Fruit fly (Drosophila melanogaster): ENCODE data around the gene Rhau.

The Rhau gene

DNA sequence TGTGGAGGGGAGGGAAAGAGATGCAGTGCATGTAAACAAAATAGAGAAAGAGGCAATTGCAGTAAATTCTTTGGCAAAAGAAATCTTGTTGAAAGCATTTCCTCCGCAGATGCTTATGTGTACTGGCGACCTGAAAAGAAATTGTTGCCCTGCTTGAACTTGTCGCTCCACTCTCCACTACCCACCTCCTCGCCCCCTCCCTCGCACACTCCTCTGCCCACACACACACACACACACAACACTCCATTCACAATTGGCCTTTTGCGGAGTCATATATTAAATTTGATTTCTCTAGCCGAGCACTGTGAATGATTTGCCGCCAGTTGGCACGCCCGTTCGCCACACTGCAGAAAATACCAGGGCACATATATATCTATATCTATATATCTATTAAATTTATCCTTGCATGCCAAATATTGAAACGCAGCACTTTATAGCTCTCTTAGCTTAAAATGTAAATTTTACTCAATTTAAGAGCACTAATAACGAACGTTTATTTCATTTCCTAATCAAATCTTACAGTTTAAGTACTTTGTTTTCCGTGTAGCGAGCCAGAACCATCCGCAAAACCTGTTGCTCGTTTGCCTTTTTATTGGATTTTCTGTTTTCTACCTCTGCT is 1.2 kb upstream of the Rhau start:
- TF ChIP-seq Sry-β (GFP tag; optimal IDR thresholded peaks at IDR 0.05), result no peak
- TF ChIP-seq inv (GFP tag; IDR thresholded peaks at IDR 0.05; ENCODE audit: partially characterized antibody), result no peak
- no peak for TF ChIP-seq CG8478 (optimal IDR thresholded peaks at IDR 0.05)
- no peak for TF ChIP-seq CG10462 (GFP tag; optimal IDR thresholded peaks at IDR 0.05)
- TF ChIP-seq E2f2 (GFP tag; IDR thresholded peaks at IDR 0.05), result peak; percentile 54
- TF ChIP-seq Dip3 (GFP tag; optimal IDR thresholded peaks at IDR 0.05), result peak; percentile 57
- TF ChIP-seq sr (GFP tag; IDR thresholded peaks at IDR 0.05), result peak; percentile 66; the same call in 2 of the 3 replicates
- no peak for TF ChIP-seq CG6791 (GFP tag; IDR thresholded peaks at IDR 0.05; ENCODE audit: partially characterized antibody)
- no peak for TF ChIP-seq CG34224 (GFP tag; IDR thresholded peaks at IDR 0.05; ENCODE audit: partially characterized antibody)
- TF ChIP-seq shn (GFP tag; optimal IDR thresholded peaks at IDR 0.05), result peak; percentile 33
- peak; percentile 56 for TF ChIP-seq Mrtf (GFP tag; IDR thresholded peaks at IDR 0.05)
- peak; percentile 40 for TF ChIP-seq CG33213 (GFP tag; optimal IDR thresholded peaks at IDR 0.05)
- peak; percentile 55 for TF ChIP-seq Abd-B (GFP tag; optimal IDR thresholded peaks at IDR 0.05)
- no peak for TF ChIP-seq CTCF (GFP tag; optimal IDR thresholded peaks at IDR 0.05)
- peak; percentile 2 for TF ChIP-seq Usf (GFP tag; optimal IDR thresholded peaks at IDR 0.05)
- TF ChIP-seq Ssrp (tag; optimal IDR thresholded peaks at IDR 0.05), result peak; percentile 34
- peak; percentile 9 for TF ChIP-seq CG18011 (GFP tag; optimal IDR thresholded peaks at IDR 0.05)
- peak; percentile 41 to 60 for TF ChIP-seq Hr51 (GFP tag; optimal IDR thresholded peaks at IDR 0.05)
- TF ChIP-seq insv (GFP tag; optimal IDR thresholded peaks at IDR 0.05), result no peak
- TF ChIP-seq caup (GFP tag; optimal IDR thresholded peaks at IDR 0.05; ENCODE audit: severe bottlenecking), result peak; percentile 71
- peak; percentile 42 for TF ChIP-seq nom (GFP tag; optimal IDR thresholded peaks at IDR 0.05)
- no peak for TF ChIP-seq Awh (GFP tag; IDR thresholded peaks at IDR 0.05)
- TF ChIP-seq CG8089 (GFP tag; optimal IDR thresholded peaks at IDR 0.05), result no peak
- peak; percentile 79 for TF ChIP-seq Fer1 (GFP tag; optimal IDR thresholded peaks at IDR 0.05)
- TF ChIP-seq klu (GFP tag; IDR thresholded peaks at IDR 0.05), result peak; percentile 78
- no peak for TF ChIP-seq dan (GFP tag; IDR thresholded peaks at IDR 0.05)
- peak; percentile 91 for TF ChIP-seq Rfx (GFP tag; IDR thresholded peaks at IDR 0.05)
- peak; percentile 26; the same call in 1 of the 2 replicates for TF ChIP-seq GATAe (GFP tag; conservative IDR thresholded peaks at IDR 0.05)
- no peak for TF ChIP-seq bowl (GFP tag; IDR thresholded peaks at IDR 0.05)
- TF ChIP-seq CG14014 (GFP tag; IDR thresholded peaks at IDR 0.05), result peak; percentile 84
- peak; percentile 53 for TF ChIP-seq Dek (tag; optimal IDR thresholded peaks at IDR 0.05)
- peak; percentile 88 for TF ChIP-seq slbo (GFP tag; IDR thresholded peaks at IDR 0.05)
- TF ChIP-seq Oli (tag; optimal IDR thresholded peaks at IDR 0.05), result peak; percentile 46
- no peak for TF ChIP-seq vnd (GFP tag; IDR thresholded peaks at IDR 0.05; ENCODE audit: partially characterized antibody)
- TF ChIP-seq Spps (tag; optimal IDR thresholded peaks at IDR 0.05), result peak; percentile 27
- peak; percentile 60 for TF ChIP-seq CG18619 (GFP tag; optimal IDR thresholded peaks at IDR 0.05)
- TF ChIP-seq bsh (GFP tag; optimal IDR thresholded peaks at IDR 0.05), result peak; percentile 52 to 65
- TF ChIP-seq CG4617 (GFP tag; optimal IDR thresholded peaks at IDR 0.05; ENCODE audit: borderline replicate concordance), result no peak
- peak; percentile 77 for TF ChIP-seq lilli (GFP tag; optimal IDR thresholded peaks at IDR 0.05)
- TF ChIP-seq ap (GFP tag; IDR thresholded peaks at IDR 0.05), result peak; percentile 9; the same call in 1 of the 2 replicates
- peak; percentile 93 for TF ChIP-seq Dbx (GFP tag; IDR thresholded peaks at IDR 0.05)
- peak; percentile 13 for TF ChIP-seq Side (GFP tag; optimal IDR thresholded peaks at IDR 0.05)
- TF ChIP-seq Gsc (GFP tag; IDR thresholded peaks at IDR 0.05), result no peak
- TF ChIP-seq CG7786 (GFP tag; optimal IDR thresholded peaks at IDR 0.05), result no peak
- no peak for TF ChIP-seq cad (GFP tag; optimal IDR thresholded peaks at IDR 0.05)
- no peak for TF ChIP-seq fru (optimal IDR thresholded peaks at IDR 0.05)
- TF ChIP-seq Bgb (GFP tag; IDR thresholded peaks at IDR 0.05; ENCODE audit: partially characterized antibody), result no peak
- TF ChIP-seq sima (GFP tag; optimal IDR thresholded peaks at IDR 0.05), result no peak
- no peak for TF ChIP-seq CG9437 (GFP tag; optimal IDR thresholded peaks at IDR 0.05)
- TF ChIP-seq CG31388 (GFP tag; optimal IDR thresholded peaks at IDR 0.05), result no peak
- TF ChIP-seq CG3995 (GFP tag; optimal IDR thresholded peaks at IDR 0.05), result no peak

Data from whole organism, embryonic.